Worm (Caenorhabditis elegans) whole organism, L4/young adult: Measurements from ENCODE around the gene dmsr-9.
A peak's percentile ranks its signal among the peaks of the same experiment; 100 is the strongest.

Source experiments
- W03F9.2 ChIP-seq: fragments of 150-350 bp; optimal IDR thresholded peaks from 2 replicates; lab custom pipeline; 2014; ENCODE audit warnings: missing biosample characterization, missing genetic modification characterization
- dao-5 ChIP-seq: sonication (generic microtip); optimal IDR thresholded peaks from 2 replicates; lab custom pipeline; 2016; ENCODE audit warnings: missing genotype, missing genetic modification characterization, moderate library complexity, missing compliant biosample characterization
- him-1 ChIP-seq: sonication (generic microtip); optimal IDR thresholded peaks from 2 replicates; lab custom pipeline; 2016; ENCODE audit warnings: missing genotype, missing genetic modification reagents, missing genetic modification characterization, missing compliant biosample characterization

Gene dmsr-9

DNA sequence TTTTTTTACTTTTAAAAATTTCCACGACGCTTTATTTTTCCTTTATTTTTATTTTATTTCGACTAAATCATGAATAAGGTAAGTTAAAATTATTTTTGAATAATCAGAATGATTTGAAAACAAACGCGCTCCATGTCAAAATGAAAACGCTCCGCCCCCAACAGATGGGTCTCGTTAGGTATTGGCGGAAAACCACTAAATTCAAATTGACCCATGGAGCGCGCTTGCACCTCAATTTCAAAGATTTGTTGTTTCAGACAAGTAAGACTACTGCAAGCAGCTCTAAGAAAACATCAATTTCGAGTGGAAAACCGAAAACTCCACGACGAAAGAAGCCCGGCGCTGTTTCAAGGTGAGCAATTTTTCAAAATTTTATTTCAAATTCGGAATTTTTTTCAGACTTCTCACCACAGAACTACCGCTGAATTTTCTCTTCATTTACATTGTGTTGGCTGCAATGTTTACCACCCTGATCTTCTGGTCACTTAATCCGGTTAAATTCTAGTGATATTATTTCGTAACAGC is 11.5 kb downstream of the dmsr-9 start, which contains the start of gene ZC404.2:
Gene ZC404.2, plus strand, starts transcription at position 47 of the 525 bp plus-strand sequence.
- no peak for TF ChIP-seq dao-5 (tag; lab: Kevin White, UChicago)
- TF ChIP-seq W03F9.2, result no peak
- TF ChIP-seq him-1 (tag; lab: Kevin White, UChicago), result no peak

DNA sequence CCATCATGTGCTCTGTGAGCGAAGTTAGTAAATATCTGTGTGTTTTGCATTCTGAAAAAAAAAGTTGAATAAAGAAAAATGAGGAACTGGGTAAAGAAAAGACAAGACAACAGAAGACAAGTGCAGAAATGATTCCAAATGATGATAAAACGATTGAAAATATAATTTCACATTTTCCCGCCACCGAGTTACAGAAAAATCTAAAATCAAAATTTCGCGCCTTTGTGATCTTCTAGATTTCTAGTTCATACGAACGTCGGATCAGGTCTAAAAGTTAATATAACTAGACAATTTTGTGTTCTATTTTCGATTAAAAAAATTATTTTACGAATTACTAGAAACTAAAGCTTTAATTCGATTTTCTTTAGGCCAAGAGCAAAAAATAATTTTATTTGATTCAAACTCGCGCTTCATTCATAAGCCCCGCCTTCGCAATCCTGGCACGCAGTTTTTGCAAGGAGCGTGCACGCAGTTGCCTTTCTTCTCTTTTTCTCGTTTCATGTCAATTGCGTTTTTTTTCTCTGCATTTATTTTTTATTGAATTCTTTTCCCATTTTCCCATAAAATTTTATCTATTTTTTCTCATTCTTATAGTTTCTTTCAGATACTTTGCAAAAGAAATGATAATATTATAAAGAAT is 14.5 kb downstream of the dmsr-9 start, which contains the start of the genes spn-4 and spe-39:
Gene spn-4, minus strand, starts transcription at position 51 of the 640 bp plus-strand sequence.
Gene spe-39, plus strand, starts transcription at position 599 of the 640 bp plus-strand sequence.
- TF ChIP-seq dao-5 (tag; lab: Kevin White, UChicago) (no peak), him-1 (tag; lab: Kevin White, UChicago) (peak; percentile 48), W03F9.2 (peak; percentile 75)

- TF ChIP-seq W03F9.2 (no peak), him-1 (tag; lab: Kevin White, UChicago) (no peak), dao-5 (tag; lab: Kevin White, UChicago) (no peak)
Observed at ce11 chrV:6783044-6783625, 16.3 kb downstream of the dmsr-9 start.

ce11 chrV:6782260-6782659 is 17.2 kb downstream of the dmsr-9 start:
- TF ChIP-seq dao-5 (tag; lab: Kevin White, UChicago), result no peak

- TF ChIP-seq dao-5 (tag; lab: Kevin White, UChicago) (no peak), W03F9.2 (no peak)
Observed at ce11 chrV:6780676-6781075, 18.8 kb downstream of the dmsr-9 start.

ce11 chrV:6780166-6780565 is 19.3 kb downstream of the dmsr-9 start, which contains the start of gene ZC404.15:
Gene ZC404.15, plus strand, starts transcription at chrV:6780466.
- TF ChIP-seq W03F9.2 (no peak), dao-5 (tag; lab: Kevin White, UChicago) (no peak), him-1 (tag; lab: Kevin White, UChicago) (no peak)

DNA sequence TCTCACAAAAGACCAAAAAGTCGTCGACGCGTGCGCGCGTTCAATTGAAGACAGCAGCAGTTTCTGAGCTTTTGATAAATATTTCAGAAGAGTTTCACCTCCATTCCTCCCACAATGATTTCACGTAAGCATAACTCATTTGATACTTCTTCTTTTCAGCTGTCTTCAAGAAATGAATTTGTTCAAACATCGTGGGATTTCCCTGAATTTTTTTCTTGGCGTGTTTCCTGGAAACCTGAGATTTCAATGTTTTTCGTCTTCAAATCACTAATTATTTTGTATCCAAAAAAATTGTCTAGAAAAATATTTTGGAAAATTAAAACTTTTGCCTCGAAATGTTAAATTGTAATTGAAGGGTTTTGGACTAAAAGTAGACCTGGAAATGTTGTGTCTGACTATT is 21.0 kb downstream of the dmsr-9 start:
- TF ChIP-seq W03F9.2, result no peak

- TF ChIP-seq W03F9.2 (no peak), dao-5 (tag; lab: Kevin White, UChicago) (no peak), him-1 (tag; lab: Kevin White, UChicago) (no peak)
Observed at ce11 chrV:6775708-6776107, 23.8 kb downstream of the dmsr-9 start, which contains the start of gene srh-28. Gene srh-28, minus strand, starts transcription at chrV:6775808.

DNA sequence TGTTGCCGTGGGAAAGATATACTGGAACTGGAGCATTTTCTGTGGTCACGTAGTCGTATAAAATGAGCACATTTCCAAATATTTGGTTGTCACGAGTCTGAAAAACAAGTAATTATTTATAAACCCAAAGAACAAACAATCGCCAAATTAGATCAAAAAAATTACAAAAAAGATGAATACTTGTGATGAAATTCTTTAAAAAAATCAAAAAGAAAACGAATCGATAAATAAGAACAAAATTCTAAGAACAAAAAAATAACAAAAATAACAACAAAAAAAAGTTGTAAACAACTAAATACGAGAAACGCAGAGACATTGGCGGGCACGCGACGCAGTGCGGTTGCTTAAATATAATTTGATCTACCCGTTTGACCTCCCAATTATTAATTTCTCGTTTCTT is 25.7 kb downstream of the dmsr-9 start, which contains the start of gene ZC404.16:
Gene ZC404.16, minus strand, starts transcription at position 101 of the 400 bp plus-strand sequence.
- no peak for TF ChIP-seq dao-5 (tag; lab: Kevin White, UChicago)
- TF ChIP-seq W03F9.2, result no peak
- no peak for TF ChIP-seq him-1 (tag; lab: Kevin White, UChicago)

DNA sequence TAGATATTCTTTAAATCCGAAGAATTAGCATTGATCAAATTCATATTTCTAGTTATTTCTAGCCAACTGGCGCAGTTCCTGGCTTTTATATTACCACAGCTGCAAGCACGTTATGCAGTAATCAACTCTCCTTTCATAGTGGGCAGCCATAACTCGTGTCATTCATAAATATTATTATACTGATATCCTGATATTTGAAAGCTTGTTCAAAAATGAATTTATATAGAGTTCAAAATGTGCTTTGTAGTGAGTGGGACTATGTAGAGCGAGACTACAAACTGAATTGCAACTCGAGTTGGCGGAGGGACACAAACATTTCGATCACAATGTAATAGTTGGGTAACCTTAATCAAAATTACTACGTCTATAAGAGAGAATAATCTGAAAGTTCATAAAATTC is 27.8 kb downstream of the dmsr-9 start, which contains the start of gene srh-30:
Gene srh-30, minus strand, starts transcription at position 101 of the 400 bp plus-strand sequence.
- no peak for TF ChIP-seq dao-5 (tag; lab: Kevin White, UChicago)
- no peak for TF ChIP-seq him-1 (tag; lab: Kevin White, UChicago)
- TF ChIP-seq W03F9.2, result no peak

ce11 chrV:6769440-6769839 is 30.0 kb downstream of the dmsr-9 start:
- TF ChIP-seq him-1 (tag; lab: Kevin White, UChicago), result no peak
- TF ChIP-seq W03F9.2, result no peak
- TF ChIP-seq dao-5 (tag; lab: Kevin White, UChicago), result no peak

- no peak for TF ChIP-seq W03F9.2
- TF ChIP-seq him-1 (tag; lab: Kevin White, UChicago), result no peak
- TF ChIP-seq dao-5 (tag; lab: Kevin White, UChicago), result no peak
Observed at ce11 chrV:6768452-6768929, 31.0 kb downstream of the dmsr-9 start, which contains the start of the genes T25F10.1 and clik-1. Gene T25F10.1, plus strand, starts transcription at chrV:6768502. Gene clik-1, minus strand, starts transcription at chrV:6768732.

ce11 chrV:6767576-6767975 is 31.9 kb downstream of the dmsr-9 start:
- TF ChIP-seq W03F9.2 (no peak), dao-5 (tag; lab: Kevin White, UChicago) (no peak), him-1 (tag; lab: Kevin White, UChicago) (no peak)

ce11 chrV:6764972-6765371 is 34.5 kb downstream of the dmsr-9 start, which contains the start of gene bbs-8:
Gene bbs-8, minus strand, starts transcription at chrV:6765072.
- TF ChIP-seq dao-5 (tag; lab: Kevin White, UChicago) (no peak), him-1 (tag; lab: Kevin White, UChicago) (no peak), W03F9.2 (no peak)
